Worm (Caenorhabditis elegans) whole organism, L4/young adult: ENCODE measurements around the gene pycr-4.

ENCODE experiments used
- W03F9.2 ChIP-seq: fragments of 150-350 bp; optimal IDR thresholded peaks from 2 replicates; lab custom pipeline; 2014; ENCODE audit warnings: missing biosample characterization, missing genetic modification characterization
- dao-5 ChIP-seq: sonication (generic microtip); optimal IDR thresholded peaks from 2 replicates; lab custom pipeline; 2016; ENCODE audit warnings: missing genotype, missing genetic modification characterization, moderate library complexity, missing compliant biosample characterization
- him-1 ChIP-seq: sonication (generic microtip); optimal IDR thresholded peaks from 2 replicates; lab custom pipeline; 2016; ENCODE audit warnings: missing genotype, missing genetic modification reagents, missing genetic modification characterization, missing compliant biosample characterization

The pycr-4 gene

DNA sequence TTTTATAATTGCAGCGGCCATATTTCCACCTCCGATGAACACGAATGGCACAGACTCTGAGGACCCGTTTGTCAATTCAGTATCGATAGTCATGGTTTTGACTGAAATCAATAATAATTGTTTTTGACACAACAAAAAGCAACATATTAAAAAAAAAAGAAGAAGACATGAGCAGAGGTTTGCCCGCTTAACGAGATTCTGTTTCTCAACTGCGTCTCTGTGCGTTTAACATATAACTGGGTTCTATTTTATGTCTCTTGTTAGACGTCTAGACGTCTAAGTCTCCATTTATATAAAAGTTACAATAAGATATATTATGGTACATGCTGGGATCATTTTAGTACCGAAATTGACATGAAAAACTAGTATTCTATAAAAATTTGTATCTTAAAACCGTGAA, at the start of gene pycr-4:
Gene pycr-4 (minus strand): TSS at position 101 of the 400 bp plus-strand sequence.
- TF ChIP-seq W03F9.2 (tag; lab: Kevin White, UChicago) (no peak), him-1 (tag; lab: Kevin White, UChicago) (no peak), dao-5 (tag; lab: Kevin White, UChicago) (no peak)

DNA sequence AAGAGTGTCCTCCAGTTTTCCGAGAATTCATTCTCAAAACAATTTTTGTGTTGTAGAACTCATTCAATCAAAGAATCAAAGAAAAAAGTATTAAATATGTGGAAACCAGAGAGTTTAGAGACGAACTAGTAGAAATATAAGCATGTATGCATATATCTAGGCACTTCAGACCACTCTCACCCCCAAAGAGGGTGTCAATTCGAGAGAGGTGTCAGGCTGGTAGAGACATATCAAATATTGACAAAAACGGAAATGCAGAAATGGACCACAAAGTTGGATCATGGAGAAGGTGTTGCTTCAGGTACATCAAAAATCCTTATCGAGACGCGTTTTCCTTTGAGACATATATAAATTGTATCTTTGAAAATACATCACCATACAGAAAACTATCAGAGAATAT, 46.6 kb upstream of the pycr-4 start:
- TF ChIP-seq dao-5 (tag; lab: Kevin White, UChicago), result no peak
- no peak for TF ChIP-seq W03F9.2 (tag; lab: Kevin White, UChicago)
- TF ChIP-seq him-1 (tag; lab: Kevin White, UChicago), result no peak

DNA sequence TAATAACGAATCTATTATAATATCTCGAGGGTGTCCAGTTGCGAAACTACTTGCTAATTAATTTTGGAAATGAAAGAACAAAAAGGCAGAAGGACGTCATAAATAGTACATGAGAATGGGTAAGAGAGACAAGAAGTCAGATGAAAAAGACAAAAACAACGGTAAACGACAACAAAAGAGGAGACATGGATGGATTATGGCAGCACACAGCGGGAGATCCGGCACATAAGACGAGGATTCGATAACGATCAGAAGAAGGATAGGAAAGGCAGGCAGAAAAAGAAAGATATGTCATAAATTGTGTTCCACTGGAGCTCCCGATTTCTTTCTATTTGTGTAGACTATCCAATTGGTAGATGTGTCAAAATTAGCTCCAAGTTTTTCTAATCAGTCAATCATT, 44.5 kb upstream of the pycr-4 start:
- TF ChIP-seq him-1 (tag; lab: Kevin White, UChicago), result no peak
- no peak for TF ChIP-seq dao-5 (tag; lab: Kevin White, UChicago)
- TF ChIP-seq W03F9.2 (tag; lab: Kevin White, UChicago), result no peak

DNA sequence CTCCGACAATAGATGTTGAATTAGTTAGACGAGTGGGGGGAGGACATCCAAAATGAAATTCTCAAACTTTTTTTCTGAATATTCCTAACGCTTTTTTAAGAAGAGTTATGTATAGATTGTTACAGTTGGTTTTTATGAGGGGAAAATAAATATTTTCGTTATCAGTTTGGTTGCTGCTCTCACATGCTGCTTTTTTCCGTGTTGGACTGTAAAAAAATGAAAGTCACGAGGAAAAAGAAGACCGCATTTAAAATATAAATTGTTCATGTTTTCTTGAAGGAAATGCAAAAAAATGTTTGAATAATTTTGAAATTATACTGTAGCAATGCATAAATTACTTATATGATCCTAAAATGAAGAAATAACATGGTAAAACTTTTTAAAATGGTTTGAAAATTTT, 43.7 kb upstream of the pycr-4 start:
- TF ChIP-seq W03F9.2 (tag; lab: Kevin White, UChicago) (no peak), him-1 (tag; lab: Kevin White, UChicago) (no peak), dao-5 (tag; lab: Kevin White, UChicago) (no peak)

DNA sequence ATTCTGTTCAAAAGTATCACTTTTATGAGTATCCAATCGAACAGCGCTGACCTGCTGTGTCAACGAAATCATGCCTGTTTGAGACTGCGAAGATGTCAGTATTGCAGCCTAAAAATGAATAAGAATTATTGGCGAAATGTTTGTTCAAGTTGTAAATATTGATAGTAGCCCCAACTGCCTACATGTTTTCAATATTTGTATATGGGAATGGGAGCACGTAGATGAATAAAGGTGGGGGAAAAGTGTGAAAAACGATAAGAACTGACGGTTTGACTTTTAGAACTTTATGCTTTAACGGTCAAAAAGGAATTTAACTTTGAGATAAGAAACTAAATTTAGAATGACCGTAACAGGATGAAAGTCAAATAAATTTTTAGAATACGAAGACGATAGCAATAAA, 43.2 kb upstream of the pycr-4 start:
- TF ChIP-seq W03F9.2 (tag; lab: Kevin White, UChicago) (no peak), dao-5 (tag; lab: Kevin White, UChicago) (no peak), him-1 (tag; lab: Kevin White, UChicago) (no peak)

DNA sequence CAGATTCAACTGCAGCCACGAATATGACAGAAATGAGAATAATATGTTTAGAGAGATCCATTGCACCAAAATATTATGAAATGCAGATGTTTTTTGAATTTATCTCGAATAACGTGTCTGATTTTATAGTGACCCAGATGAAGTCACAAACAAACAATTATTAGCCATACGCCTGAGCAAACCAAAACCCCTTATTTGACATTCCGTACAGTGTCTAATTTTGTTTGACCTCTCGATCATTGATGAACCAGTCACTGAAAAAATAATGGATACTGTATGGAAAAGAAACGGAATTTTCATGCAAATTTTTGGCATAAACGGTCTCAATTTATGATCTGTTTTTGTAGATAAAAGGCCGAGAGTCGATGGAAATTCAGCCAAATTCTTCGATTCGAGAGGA, 39.1 kb upstream of the pycr-4 start, which contains the start of the genes R05G6.9 and R05G6.3:
Gene R05G6.9 (minus strand): TSS at position 101 of the 400 bp plus-strand sequence.
Gene R05G6.3 (plus strand): TSS at position 386 of the 400 bp plus-strand sequence.
- no peak for TF ChIP-seq W03F9.2 (tag; lab: Kevin White, UChicago)
- TF ChIP-seq dao-5 (tag; lab: Kevin White, UChicago), result no peak

DNA sequence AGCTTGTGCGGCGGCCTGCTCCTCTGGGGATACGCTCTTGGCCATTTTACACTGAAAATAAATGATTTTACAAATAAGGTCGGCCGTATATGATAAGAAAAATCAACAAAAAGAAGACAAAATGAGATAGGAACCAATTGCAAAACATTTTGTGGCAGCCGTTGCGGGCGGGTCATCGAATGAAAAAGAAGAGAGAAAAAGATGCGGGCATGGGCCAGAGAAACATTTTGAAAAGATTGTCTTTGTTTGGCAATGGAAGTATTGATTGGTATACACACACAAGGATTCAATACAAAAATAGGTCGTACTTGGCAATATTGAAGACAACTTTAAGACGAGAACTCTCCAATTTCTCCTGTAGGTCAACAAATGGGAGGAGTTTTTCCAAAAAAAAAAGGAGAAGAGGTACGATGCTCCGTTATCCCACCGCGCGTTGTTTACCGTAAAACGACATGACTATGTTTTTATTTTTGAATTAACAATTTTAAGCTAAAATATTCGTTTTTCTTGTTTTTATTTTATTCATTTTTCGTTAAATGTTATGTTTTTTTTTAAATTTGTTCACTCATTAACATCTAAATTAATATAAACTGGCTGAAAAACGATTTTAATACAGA, 35.6 kb upstream of the pycr-4 start, which contains the start of the genes plc-4 and R05G6.4:
Gene plc-4 (minus strand): TSS at position 51 of the 617 bp plus-strand sequence.
Gene R05G6.4 (plus strand): TSS at position 617 of the 617 bp plus-strand sequence.
- TF ChIP-seq dao-5 (tag; lab: Kevin White, UChicago), result no peak
- TF ChIP-seq W03F9.2 (tag; lab: Kevin White, UChicago), result no peak
- TF ChIP-seq him-1 (tag; lab: Kevin White, UChicago), result no peak

DNA sequence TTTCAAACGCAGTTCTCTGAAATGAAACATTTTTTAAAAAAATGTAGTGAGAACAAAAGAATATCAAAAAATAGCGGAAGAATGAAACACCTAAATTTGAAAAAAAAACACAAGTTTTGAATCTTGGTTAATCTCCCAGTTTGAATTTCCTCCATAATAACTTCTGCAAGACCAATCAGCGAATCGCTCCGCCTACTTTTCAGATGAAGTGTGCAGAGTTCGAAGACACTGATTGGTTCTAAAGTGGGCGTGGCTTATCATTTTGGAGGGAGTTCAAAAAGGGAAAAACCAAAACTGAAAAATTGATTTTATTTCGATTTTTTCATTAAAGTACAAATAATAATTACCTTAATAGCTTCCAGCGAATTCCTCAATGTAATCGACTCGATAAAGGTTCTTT, 33.7 kb upstream of the pycr-4 start:
- TF ChIP-seq dao-5 (tag; lab: Kevin White, UChicago), result no peak
- no peak for TF ChIP-seq W03F9.2 (tag; lab: Kevin White, UChicago)
- TF ChIP-seq him-1 (tag; lab: Kevin White, UChicago), result no peak

DNA sequence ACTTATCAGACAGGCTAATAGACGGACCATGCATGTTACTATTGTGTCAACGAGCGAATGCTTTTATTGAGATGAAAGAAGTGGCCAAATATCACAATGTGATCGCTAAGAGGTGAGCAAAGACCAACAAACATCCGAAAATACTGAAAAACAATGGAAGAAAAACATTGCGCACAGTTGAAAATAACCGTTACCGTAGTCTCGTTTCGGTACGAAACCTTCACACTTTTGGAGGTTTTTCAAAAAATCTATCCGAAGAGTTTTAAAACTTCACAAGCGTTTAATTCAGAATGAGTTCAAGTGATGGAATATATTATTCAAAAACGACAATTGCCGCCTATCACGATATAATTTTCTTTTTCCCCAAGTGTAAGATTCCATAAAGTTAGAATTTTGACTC, 31.8 kb upstream of the pycr-4 start:
- TF ChIP-seq dao-5 (tag; lab: Kevin White, UChicago), result no peak
- TF ChIP-seq him-1 (tag; lab: Kevin White, UChicago), result no peak
- TF ChIP-seq W03F9.2 (tag; lab: Kevin White, UChicago), result no peak

DNA sequence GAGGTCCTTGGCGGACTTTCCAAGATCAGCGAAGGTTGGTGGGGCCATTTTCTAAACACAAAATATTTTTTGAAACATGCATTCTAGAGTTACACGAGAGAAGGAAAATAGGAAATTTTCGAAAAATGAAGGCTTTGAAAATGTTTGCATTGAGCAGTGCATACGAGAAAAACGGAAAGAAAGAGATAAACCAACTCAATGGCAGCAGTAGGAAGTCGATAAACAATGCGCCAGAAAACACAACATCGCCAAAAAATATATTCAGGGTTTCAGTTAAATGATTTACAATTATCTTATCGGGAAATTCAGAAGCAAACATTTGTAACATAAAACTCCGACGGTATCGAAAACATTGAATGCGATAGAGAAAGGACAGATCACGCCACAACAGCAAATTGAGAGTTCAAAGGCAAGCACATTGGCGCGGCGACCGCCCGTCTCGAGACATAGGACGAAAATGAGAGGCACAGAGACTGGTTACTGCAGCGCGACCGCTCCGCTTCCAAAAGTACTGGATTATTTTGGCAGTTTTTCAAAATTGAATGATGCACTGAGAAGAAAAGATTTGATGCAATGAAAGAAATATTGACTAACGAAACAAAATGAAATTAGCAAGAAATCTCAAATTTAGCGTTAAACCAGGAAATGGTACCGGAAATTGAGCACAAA, 30.9 kb upstream of the pycr-4 start, which contains the start of the genes vdac-1 and R05G6.5:
Gene vdac-1 (minus strand): TSS at position 51 of the 669 bp plus-strand sequence.
Gene R05G6.5 (plus strand): TSS at position 527 of the 669 bp plus-strand sequence.
- no peak for TF ChIP-seq dao-5 (tag; lab: Kevin White, UChicago)
- TF ChIP-seq W03F9.2 (tag; lab: Kevin White, UChicago), result no peak

DNA sequence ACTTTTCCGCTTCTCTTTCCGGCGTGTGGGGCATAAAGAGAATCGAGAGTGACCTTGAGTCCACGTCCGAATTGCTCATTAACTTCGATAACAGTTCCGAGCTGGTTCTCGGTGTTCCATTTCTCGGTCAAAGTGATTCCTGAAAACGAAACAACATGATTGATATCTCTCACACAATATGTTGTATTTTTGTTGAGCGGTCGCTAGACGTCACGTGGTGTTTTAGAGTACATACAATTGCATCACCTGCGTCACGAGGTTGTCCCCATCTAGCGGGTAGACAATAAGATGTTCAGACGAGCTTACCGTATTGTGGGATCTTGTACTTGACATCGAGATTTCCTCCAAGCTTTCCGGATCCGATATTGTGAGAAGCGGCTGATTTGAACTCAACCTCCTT, 30.2 kb upstream of the pycr-4 start:
- TF ChIP-seq him-1 (tag; lab: Kevin White, UChicago) (no peak), dao-5 (tag; lab: Kevin White, UChicago) (no peak), W03F9.2 (tag; lab: Kevin White, UChicago) (no peak)

DNA sequence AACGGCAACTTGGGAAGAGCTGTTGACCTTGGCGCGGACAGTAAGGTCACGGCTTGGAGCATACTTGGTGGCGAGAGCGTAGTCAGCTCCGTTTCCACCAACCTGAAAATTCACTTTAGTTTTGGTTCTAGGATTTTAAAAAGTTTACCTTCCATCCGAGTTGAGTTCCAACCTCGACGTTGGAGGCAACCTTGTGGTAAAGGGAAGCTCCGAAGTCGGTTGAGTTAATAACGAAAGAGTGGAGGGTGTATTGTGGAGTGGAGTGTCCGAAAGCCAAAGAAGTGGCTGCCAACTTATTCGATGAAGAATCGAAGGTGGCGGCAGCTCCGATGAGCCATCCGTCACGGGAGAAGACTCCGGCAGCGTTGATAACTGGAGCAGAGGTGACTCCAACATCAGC, 29.6 kb upstream of the pycr-4 start:
- TF ChIP-seq him-1 (tag; lab: Kevin White, UChicago), result no peak
- TF ChIP-seq W03F9.2 (tag; lab: Kevin White, UChicago), result no peak
- TF ChIP-seq dao-5 (tag; lab: Kevin White, UChicago), result no peak

DNA sequence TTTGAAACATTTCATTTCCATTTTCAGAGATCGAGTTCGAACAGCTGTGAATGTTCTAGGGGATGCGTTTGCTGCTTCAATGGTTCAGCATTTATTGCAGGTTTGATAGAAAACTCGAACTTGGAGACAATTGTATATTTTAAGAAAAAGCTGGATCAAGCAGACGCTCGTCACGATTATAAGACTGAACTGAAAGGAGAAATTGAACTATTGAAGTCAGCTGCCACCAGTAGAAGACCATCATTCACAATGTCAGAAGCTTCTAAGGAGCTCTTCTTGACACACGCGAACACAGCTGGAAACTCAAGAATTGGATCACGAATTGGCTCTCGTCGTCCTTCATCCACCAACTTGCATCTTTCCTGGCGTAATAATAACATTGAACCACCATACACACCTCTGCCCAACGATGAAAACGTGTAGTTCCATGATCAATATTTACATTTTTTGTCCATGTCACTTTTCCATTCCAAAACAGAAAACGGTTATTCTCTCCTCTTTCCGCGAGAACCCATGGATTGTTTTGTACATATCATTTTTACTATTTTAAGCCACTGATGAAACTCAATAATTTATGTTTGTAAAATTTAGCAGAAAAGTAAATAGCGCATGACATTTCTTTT, 28.9 kb upstream of the pycr-4 start:
- TF ChIP-seq him-1 (tag; lab: Kevin White, UChicago) (no peak), dao-5 (tag; lab: Kevin White, UChicago) (no peak), W03F9.2 (tag; lab: Kevin White, UChicago) (no peak)
